Fruit fly (Drosophila melanogaster) whole organism, wandering third instar larva: Measurements from ENCODE around the gene Gyc89Db.

Source experiments
- CG32264 ChIP-seq: fragments of 200-800 bp; sonication (Bioruptor generic); optimal IDR thresholded peaks from 2 replicates; lab custom pipeline; 2016; ENCODE audit warnings: missing biosample characterization, missing genetic modification characterization
- CG9705 ChIP-seq: fragments of 200-800 bp; sonication (Bioruptor generic); optimal IDR thresholded peaks from 2 replicates; lab custom pipeline; 2018; ENCODE audit warnings: missing biosample characterization, mild to moderate bottlenecking, missing genetic modification characterization
- Dif ChIP-seq: fragments of 200-275, 200-300 bp; sonication (Bioruptor generic); optimal IDR thresholded peaks from 2 replicates; lab custom pipeline; 2018; ENCODE audit warnings: missing biosample characterization, missing genetic modification characterization; ENCODE audit not compliant: partially characterized antibody
- GATAd ChIP-seq: sonication (Bioruptor generic); optimal IDR thresholded peaks from 2 replicates; lab custom pipeline; 2016; ENCODE audit warnings: missing biosample characterization, missing genetic modification characterization
- HLH106 ChIP-seq: fragments of 200-800 bp; optimal IDR thresholded peaks from 3 replicates; lab custom pipeline; 2019; ENCODE audit warnings: missing biosample characterization, mild to moderate bottlenecking, missing genetic modification characterization, moderate library complexity
- Hr78 ChIP-seq: fragments of >200 bp; optimal IDR thresholded peaks from 2 replicates; lab custom pipeline; 2017; ENCODE audit warnings: missing biosample characterization, missing genetic modification characterization
- Hr83 ChIP-seq: fragments of 200-300 bp; sonication (Bioruptor generic); optimal IDR thresholded peaks from 2 replicates; lab custom pipeline; 2016; ENCODE audit warnings: missing biosample characterization, mild to moderate bottlenecking, missing genetic modification characterization, moderate library complexity; ENCODE audit not compliant: poor library complexity, severe bottlenecking
- Jra ChIP-seq: sonication (Bioruptor generic); optimal IDR thresholded peaks from 2 replicates; lab custom pipeline; 2016; ENCODE audit warnings: missing biosample characterization, missing genetic modification characterization
- Mio ChIP-seq: sonication (Bioruptor generic); optimal IDR thresholded peaks from 2 replicates; lab custom pipeline; 2016; ENCODE audit warnings: missing biosample characterization, missing genetic modification characterization
- Myc ChIP-seq: fragments of >200 bp; optimal IDR thresholded peaks from 2 replicates; lab custom pipeline; 2017
- N ChIP-seq: fragments of >200 bp; optimal IDR thresholded peaks from 2 replicates; lab custom pipeline; 2018; ENCODE audit warnings: missing biosample characterization, missing external identifiers, missing genetic modification characterization
- OdsH ChIP-seq: fragments of 200-800 bp; sonication (Bioruptor generic); optimal IDR thresholded peaks from 2 replicates; lab custom pipeline; 2016; ENCODE audit warnings: missing biosample characterization, mild to moderate bottlenecking, missing genetic modification characterization
- Rel ChIP-seq, 2 experiments: fragments of 200-800 bp; sonication (Bioruptor generic) in 1 of 2; optimal IDR thresholded peaks; 2 replicates in 1 of 2; 3 replicates in 1 of 2; lab custom pipeline; 2016 to 2019; ENCODE audit warnings: mild to moderate bottlenecking in 2 of 2, missing biosample characterization in 2 of 2, missing genetic modification characterization in 2 of 2, moderate library complexity in 1 of 2
- Sp1 ChIP-seq: fragments of 200-800 bp; sonication (Bioruptor generic); optimal IDR thresholded peaks from 3 replicates; lab custom pipeline; 2019; ENCODE audit warnings: missing biosample characterization, mild to moderate bottlenecking, missing genetic modification characterization, moderate library complexity
- Vsx2 ChIP-seq: fragments of 200-300, 225-300 bp; sonication (Bioruptor generic); optimal IDR thresholded peaks from 2 replicates; lab custom pipeline; 2018; ENCODE audit warnings: missing biosample characterization, missing genetic modification characterization; ENCODE audit not compliant: partially characterized antibody
- br ChIP-seq: fragments of 200-800 bp; sonication (Bioruptor generic); optimal IDR thresholded peaks from 2 replicates; lab custom pipeline; 2016; ENCODE audit warnings: missing biosample characterization, missing genetic modification characterization
- brk ChIP-seq: fragments of 200-800 bp; sonication (Bioruptor generic); optimal IDR thresholded peaks from 2 replicates; lab custom pipeline; 2016; ENCODE audit warnings: missing biosample characterization, mild to moderate bottlenecking, missing genetic modification characterization
- dsf ChIP-seq: sonication (Bioruptor generic); optimal IDR thresholded peaks from 2 replicates; lab custom pipeline; 2016; ENCODE audit warnings: missing biosample characterization, missing genetic modification characterization, borderline replicate concordance
- ey ChIP-seq: fragments of 200-800 bp; sonication (Bioruptor generic); optimal IDR thresholded peaks from 2 replicates; lab custom pipeline; 2016; ENCODE audit warnings: missing biosample characterization, missing genetic modification characterization
- foxo ChIP-seq, 2 experiments: fragments of 200-800 bp; sonication (Bioruptor generic); optimal IDR thresholded peaks; 2 replicates in 1 of 2; 3 replicates in 1 of 2; lab custom pipeline; 2016 to 2017; ENCODE audit warnings: missing biosample characterization in 2 of 2, missing genetic modification characterization in 2 of 2
- fru ChIP-seq: fragments of 200-800 bp; sonication (Bioruptor generic); optimal IDR thresholded peaks from 3 replicates; lab custom pipeline; 2016; ENCODE audit warnings: missing biosample characterization, mild to moderate bottlenecking, missing genetic modification characterization
- h ChIP-seq: fragments of 200-800 bp; sonication (Bioruptor generic); optimal IDR thresholded peaks from 3 replicates; lab custom pipeline; 2016; ENCODE audit warnings: missing biosample characterization, mild to moderate bottlenecking, missing genetic modification characterization
- jim ChIP-seq: fragments of 175-275, 200-325 bp; sonication (Bioruptor generic); optimal IDR thresholded peaks from 2 replicates; lab custom pipeline; 2016; ENCODE audit warnings: missing biosample characterization, mild to moderate bottlenecking, missing genetic modification characterization
- lola ChIP-seq: fragments of >200 bp; optimal IDR thresholded peaks from 2 replicates; lab custom pipeline; 2017; ENCODE audit warnings: missing biosample characterization, missing genetic modification characterization
- psq ChIP-seq: fragments of 200-800 bp; sonication (Bioruptor generic); optimal IDR thresholded peaks from 3 replicates; lab custom pipeline; 2017; ENCODE audit warnings: missing biosample characterization, mild to moderate bottlenecking, missing genetic modification characterization, moderate library complexity
- rgr ChIP-seq: fragments of 200-800 bp; sonication (Bioruptor generic); optimal IDR thresholded peaks from 3 replicates; lab custom pipeline; 2016; ENCODE audit warnings: missing biosample characterization, mild to moderate bottlenecking, missing genetic modification characterization
- sv ChIP-seq: fragments of 200-800 bp; sonication (Bioruptor generic); optimal IDR thresholded peaks from 3 replicates; lab custom pipeline; 2016; ENCODE audit warnings: missing biosample characterization, missing genetic modification characterization
- tai ChIP-seq: sonication (Bioruptor generic); optimal IDR thresholded peaks from 2 replicates; lab custom pipeline; 2016; ENCODE audit warnings: missing biosample characterization, missing genetic modification characterization
- usp ChIP-seq: fragments of >200 bp; optimal IDR thresholded peaks from 2 replicates; lab custom pipeline; 2017; ENCODE audit warnings: missing biosample characterization, missing genetic modification characterization
- woc ChIP-seq: sonication (Bioruptor generic); optimal IDR thresholded peaks from 2 replicates; lab custom pipeline; 2016; ENCODE audit warnings: missing biosample characterization, mild to moderate bottlenecking, missing genetic modification characterization

Gene Gyc89Db

DNA sequence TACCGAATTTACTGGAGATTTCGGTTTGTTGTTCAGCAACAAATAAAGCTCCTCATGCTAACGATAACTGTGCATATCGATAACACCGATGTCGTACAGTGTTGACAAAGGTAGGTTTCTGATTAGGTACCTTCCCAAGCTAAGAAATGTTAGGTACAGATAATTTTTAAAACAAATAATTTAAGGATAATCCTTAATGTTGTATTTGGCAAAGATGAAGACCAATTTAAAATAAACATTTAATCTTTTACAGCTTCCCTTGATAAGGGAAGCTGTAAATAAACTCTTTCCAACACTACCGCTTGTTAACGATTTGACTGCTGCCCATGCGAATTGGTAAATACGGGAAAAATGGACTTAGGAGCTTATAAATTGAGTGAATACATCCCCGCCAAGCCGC is 34.0 kb upstream of the Gyc89Db start, which contains the start of the genes Ttc1 and CG14882:
Ttc1 (minus strand) TSS at position 71 of the 400 bp plus-strand sequence.
CG14882 (plus strand) TSS at position 271 of the 400 bp plus-strand sequence.
- TF ChIP-seq Jra (GFP tag; lab: Kevin White, UChicago) (peak; percentile 94), jim (GFP tag; lab: Kevin White, UChicago) (no peak), woc (GFP tag; lab: Kevin White, UChicago) (peak; percentile 86), Mio (GFP tag; lab: Kevin White, UChicago) (no peak), Myc (lab: Kevin White, UChicago) (peak; percentile 80), fru (GFP tag; lab: Kevin White, UChicago) (peak; percentile 93), Sp1 (peak; percentile 75), foxo (GFP tag; optimal IDR thresholded peaks at IDR 0.05; lab: Kevin White, UChicago) (peak; percentile 54 to 95), brk (GFP tag; lab: Kevin White, UChicago) (no peak), CG9705 (GFP tag; lab: Kevin White, UChicago) (peak; percentile 61), br (GFP tag; lab: Kevin White, UChicago) (peak; percentile 92), Rel (GFP tag; optimal IDR thresholded peaks at IDR 0.05; lab: Kevin White, UChicago) (no peak), Rel (tag; optimal IDR thresholded peaks at IDR 0.05; lab: Kevin White, UChicago) (peak; percentile 24), sv (GFP tag; lab: Kevin White, UChicago) (peak; percentile 87), ey (GFP tag; lab: Kevin White, UChicago) (peak; percentile 91), HLH106 (tag; lab: Kevin White, UChicago) (peak; percentile 77), lola (GFP tag; lab: Kevin White, UChicago) (no peak), psq (GFP tag; lab: Kevin White, UChicago) (peak; percentile 83), Vsx2 (GFP tag; lab: Kevin White, UChicago) (no peak), Hr78 (GFP tag; lab: Kevin White, UChicago) (no peak), OdsH (GFP tag; lab: Kevin White, UChicago) (peak; percentile 91), CG32264 (peak; percentile 56), rgr (peak; percentile 96), h (GFP tag; lab: Kevin White, UChicago) (peak; percentile 93), Dif (GFP tag; lab: Kevin White, UChicago) (no peak), dsf (GFP tag; lab: Kevin White, UChicago) (peak; percentile 27), N (GFP tag; lab: Kevin White, UChicago) (no peak)
- TF ChIP-seq, all 38 proteins: peak for 18

DNA sequence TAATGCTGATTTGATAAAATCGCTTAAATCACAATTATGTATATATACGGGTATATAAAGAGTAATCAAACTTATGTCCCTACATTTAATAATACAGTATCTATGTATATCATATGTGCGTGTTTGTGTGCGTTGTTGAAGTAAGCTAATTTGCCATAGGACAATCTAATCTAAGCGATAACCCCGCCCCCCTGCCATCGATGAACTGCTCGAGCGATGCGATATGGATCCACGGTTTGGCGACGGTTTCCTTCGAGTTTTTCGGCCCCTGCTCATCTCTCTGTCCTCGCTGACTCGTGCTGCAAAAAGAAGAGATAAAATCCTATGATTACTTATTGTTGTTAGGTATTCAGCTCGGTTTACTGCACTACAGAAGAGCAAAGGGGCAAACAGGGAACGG is 30.1 kb upstream of the Gyc89Db start:
- TF ChIP-seq Rel (GFP tag; optimal IDR thresholded peaks at IDR 0.05; lab: Kevin White, UChicago) = no peak
- peak; percentile 79 for TF ChIP-seq Rel (tag; optimal IDR thresholded peaks at IDR 0.05; lab: Kevin White, UChicago)
- no peak for TF ChIP-seq Mio (GFP tag; lab: Kevin White, UChicago)
- TF ChIP-seq Vsx2 (GFP tag; lab: Kevin White, UChicago) = peak; percentile 99
- peak; percentile 2 for TF ChIP-seq tai (GFP tag; lab: Kevin White, UChicago)
- no peak for TF ChIP-seq brk (GFP tag; lab: Kevin White, UChicago)
- TF ChIP-seq foxo (GFP tag; optimal IDR thresholded peaks at IDR 0.05; lab: Kevin White, UChicago) = no peak
- no peak for TF ChIP-seq usp
- peak; percentile 2 for TF ChIP-seq fru (GFP tag; lab: Kevin White, UChicago)
- TF ChIP-seq GATAd (GFP tag; lab: Kevin White, UChicago) = no peak
- TF ChIP-seq h (GFP tag; lab: Kevin White, UChicago) = peak; percentile 38
- TF ChIP-seq ey (GFP tag; lab: Kevin White, UChicago) = no peak

DNA sequence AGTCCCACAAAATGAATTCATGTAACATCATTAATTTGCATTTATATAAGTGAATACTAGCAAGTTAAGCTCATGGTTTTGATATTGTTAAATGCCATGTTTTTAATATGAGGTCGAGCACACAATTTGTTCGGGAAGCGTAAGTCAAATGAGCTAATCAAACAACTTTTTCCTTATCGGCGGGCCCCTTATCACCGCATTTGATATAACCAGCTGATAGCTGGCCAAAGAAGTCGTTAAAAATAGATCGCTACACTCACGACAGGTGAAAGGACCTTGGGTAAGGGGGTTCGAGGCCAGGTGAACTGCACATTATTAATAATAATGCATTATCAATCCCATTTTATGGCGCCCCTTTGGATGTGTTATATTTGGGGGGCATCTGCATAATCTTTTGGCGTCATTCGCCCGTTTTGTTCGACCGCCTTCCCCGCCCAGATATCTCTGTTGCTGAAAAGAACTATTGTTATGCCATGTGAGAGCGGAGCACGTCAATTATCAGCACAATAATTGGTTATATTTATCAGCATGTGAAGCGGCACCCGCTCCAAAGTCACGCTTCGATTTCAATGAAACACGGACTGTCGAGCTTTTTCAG is 29.4 kb upstream of the Gyc89Db start:
- TF ChIP-seq HLH106 (tag; lab: Kevin White, UChicago) (no peak), Sp1 (no peak), Rel (GFP tag; optimal IDR thresholded peaks at IDR 0.05; lab: Kevin White, UChicago) (no peak), Rel (tag; optimal IDR thresholded peaks at IDR 0.05; lab: Kevin White, UChicago) (peak; percentile 58), CG9705 (GFP tag; lab: Kevin White, UChicago) (no peak), foxo (GFP tag; optimal IDR thresholded peaks at IDR 0.05; lab: Kevin White, UChicago) (no peak), Vsx2 (GFP tag; lab: Kevin White, UChicago) (peak; percentile 75), N (GFP tag; lab: Kevin White, UChicago) (no peak), Hr83 (GFP tag; lab: Kevin White, UChicago) (no peak), tai (GFP tag; lab: Kevin White, UChicago) (no peak), sv (GFP tag; lab: Kevin White, UChicago) (no peak)
